Worm (Caenorhabditis elegans) whole organism, midembryonic: ENCODE data around the gene wdr-62.

Experiments
- tab-1 ChIP-seq: fragments of 200-800 bp; sonication (Bioruptor generic); IDR thresholded peaks from 2 replicates; pipeline ENCODE4 v1.3.6; 2022; ENCODE audit warnings: missing genetic modification characterization, missing compliant biosample characterization
- ztf-29 ChIP-seq: fragments of 200-800 bp; sonication (Bioruptor generic); IDR thresholded peaks from 2 replicates; pipeline ENCODE4 v1.3.6; 2022; ENCODE audit warnings: missing genetic modification reagents, missing genetic modification characterization, missing compliant biosample characterization

DNA sequence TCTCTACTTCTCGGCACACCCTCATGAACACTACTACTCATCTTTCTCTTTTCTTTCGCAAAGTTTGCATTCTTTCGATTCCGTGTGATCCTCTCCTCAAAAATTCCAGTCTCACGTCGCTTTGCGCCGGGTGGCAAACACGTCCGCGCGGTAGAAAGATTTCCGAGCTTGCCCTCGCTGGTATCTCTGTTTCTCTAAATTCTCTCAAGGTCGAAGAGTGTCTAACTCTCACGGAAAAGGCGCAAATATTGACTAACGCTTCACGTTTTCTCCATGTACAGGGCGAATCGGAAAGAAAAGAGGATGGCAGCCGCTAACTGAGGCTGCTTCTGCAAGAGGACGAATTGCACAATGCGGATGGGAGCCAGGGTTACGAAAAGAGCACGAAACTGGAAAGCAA is 21.1 kb upstream of the wdr-62 start:
- TF ChIP-seq tab-1: no peak
- TF ChIP-seq ztf-29 (GFP tag; lab: Robert Waterston, UW): 0 out of 2 replicates have a peak, but pooled peaks have one; percentile 51
